Worm (Caenorhabditis elegans): ENCODE data around the gene srg-13.

DNA sequence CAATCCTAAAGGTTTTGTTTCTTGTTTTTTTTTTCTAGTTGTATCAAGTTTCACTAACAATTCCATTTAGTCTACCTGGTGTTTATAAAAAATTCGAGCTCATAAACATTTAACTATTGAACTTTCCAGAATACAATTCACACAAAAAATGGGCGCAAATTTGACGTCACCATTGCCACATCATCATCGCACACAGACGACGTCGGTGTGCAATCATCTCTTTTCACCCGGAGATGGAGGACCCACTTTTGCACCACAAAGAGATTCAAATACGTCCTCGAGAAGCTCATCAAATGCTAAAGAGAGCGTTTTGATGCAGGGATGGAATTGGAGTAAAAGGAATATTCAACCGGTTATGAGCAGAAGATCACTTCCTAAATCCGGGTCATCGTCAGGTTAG lies 12.6 kb upstream of the srg-13 start:
- TF ChIP-seq T22C8.4 (GFP tag; IDR thresholded peaks at IDR 0.05) (no peak), ref-1 (GFP tag; conservative IDR thresholded peaks at IDR 0.05) (no peak)

Measured in whole organism, midembryonic.